Comparison of ENCODE assay signal across 2 worm cellular contexts in the genomic region with DNA sequence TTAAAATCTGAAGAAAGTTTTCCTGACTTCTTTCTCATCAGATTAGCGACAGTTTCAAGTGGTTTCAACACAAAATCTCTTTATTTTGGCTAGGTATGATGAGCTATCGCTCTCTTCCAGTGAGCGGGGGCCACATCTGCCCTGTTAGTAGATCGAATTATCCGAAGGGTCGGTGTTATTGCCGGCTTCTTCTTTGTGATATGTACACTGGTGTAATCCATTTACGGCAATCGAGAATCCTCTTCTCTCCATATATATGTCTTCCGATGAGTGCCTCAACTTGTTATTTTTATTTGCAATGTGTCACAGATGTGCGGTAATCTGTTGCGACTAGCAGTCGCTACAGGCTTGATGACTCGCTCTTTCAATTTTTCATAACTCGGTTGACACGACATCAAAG.
A peak's percentile ranks its signal among the peaks of the same experiment; 100 is the strongest.
TF ChIP-seq lines count a peak whose summit lies in the region.

No protein-coding gene starts in this region.

TF ChIP-seq in whole organism, late embryonic, 69 proteins besides CTCF, POLR2A, EP300 and RAD21:
- TF ChIP-seq pros-1 (tag; optimal IDR thresholded peaks at IDR 0.05; lab: Kevin White, UChicago): no peak
- no peak for TF ChIP-seq ref-2 (tag; optimal IDR thresholded peaks at IDR 0.05; lab: Kevin White, UChicago)
- peak; percentile 75 for TF ChIP-seq unc-42 (tag; optimal IDR thresholded peaks at IDR 0.05; lab: Kevin White, UChicago)

TF ChIP-seq in whole organism, mixed stage, embryonic, 35 proteins besides CTCF, POLR2A, EP300 and RAD21:
- no peak for TF ChIP-seq unc-120 (tag; optimal IDR thresholded peaks at IDR 0.05; lab: Kevin White, UChicago; ENCODE audit: poor library complexity, severe bottlenecking)
- no peak for TF ChIP-seq lsy-2 (tag; optimal IDR thresholded peaks at IDR 0.05; lab: Kevin White, UChicago)
- TF ChIP-seq M03D4.4 (tag; optimal IDR thresholded peaks at IDR 0.05; lab: Kevin White, UChicago): no peak
- TF ChIP-seq hlh-1 (tag; optimal IDR thresholded peaks at IDR 0.05; lab: Kevin White, UChicago): no peak
- peak; percentile 86 for TF ChIP-seq ces-1 (GFP tag; optimal IDR thresholded peaks at IDR 0.05; lab: Kevin White, UChicago)
- TF ChIP-seq ceh-43 (GFP tag; optimal IDR thresholded peaks at IDR 0.05; lab: Kevin White, UChicago): no peak
